Fruit fly (Drosophila melanogaster) Kc167 (cell line): ENCODE results near the gene MagR.

Source experiments
- Myc ChIP-seq: fragments of >200 bp; optimal IDR thresholded peaks from 2 replicates; lab custom pipeline; 2017; ENCODE audit warnings: missing external identifiers
- Sin3A ChIP-seq: fragments of >200 bp; optimal IDR thresholded peaks from 2 replicates; lab custom pipeline; 2018; ENCODE audit warnings: missing external identifiers
- h ChIP-seq: fragments of >200 bp; optimal IDR thresholded peaks from 3 replicates; lab custom pipeline; 2018; ENCODE audit warnings: missing external identifiers

DNA sequence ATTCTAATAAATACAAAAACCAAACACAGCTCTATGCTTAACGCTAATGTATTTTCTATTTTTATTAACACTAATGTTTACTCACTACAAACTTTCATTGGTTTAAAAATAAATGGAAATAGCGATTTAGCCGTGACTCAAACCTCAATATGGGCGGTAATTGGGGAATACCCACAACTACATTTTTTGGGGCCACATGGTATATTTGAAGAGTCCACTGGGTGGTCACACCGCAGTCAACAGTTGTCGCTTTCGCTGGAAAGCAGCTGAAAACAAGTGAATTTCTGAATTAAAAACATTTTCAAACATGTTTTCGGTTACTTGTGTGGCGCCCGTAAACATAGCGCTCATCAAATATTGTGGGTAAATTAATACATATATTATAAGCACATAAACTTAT, 14.9 kb downstream of the MagR start, which contains the start of gene Mvd:
- TF ChIP-seq Sin3A (lab: Kevin White, UChicago): no peak
- no peak for TF ChIP-seq h (lab: Kevin White, UChicago)
- TF ChIP-seq Myc: no peak
